Worm (Caenorhabditis elegans): ENCODE measurements around the gene pld-1.

Gene pld-1

DNA sequence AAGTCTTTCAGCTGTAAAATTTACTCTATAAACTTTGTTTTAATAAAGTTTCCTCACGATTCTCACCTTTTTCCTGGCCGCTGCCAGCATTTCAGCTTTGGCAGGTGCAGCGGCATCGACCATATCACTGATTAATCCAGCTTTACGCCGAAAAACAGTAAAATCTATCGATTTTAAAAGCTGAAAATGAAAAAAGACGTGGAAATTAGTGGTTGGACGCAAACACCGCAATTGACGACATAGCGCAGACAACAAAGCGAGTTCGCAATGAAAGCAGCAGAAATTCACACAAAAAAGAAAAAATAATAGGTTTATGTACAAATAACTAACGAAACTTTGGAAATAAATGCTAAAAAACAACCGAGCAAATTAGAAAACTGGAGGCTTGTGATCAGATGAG, 51.6 kb downstream of the pld-1 start, which contains the start of gene golg-2:
Gene golg-2 (minus strand): TSS at position 180 of the 400 bp plus-strand sequence.
- TF ChIP-seq elt-2 (tag; optimal IDR thresholded peaks at IDR 0.05) (peak; percentile 45), unc-42 (tag; optimal IDR thresholded peaks at IDR 0.05) (no peak), nfya-1 (tag; optimal IDR thresholded peaks at IDR 0.05) (no peak), dmd-4 (tag; optimal IDR thresholded peaks at IDR 0.05; ENCODE audit: borderline replicate concordance) (no peak), sdc-2 (tag; optimal IDR thresholded peaks at IDR 0.05) (no peak), zip-5 (tag; optimal IDR thresholded peaks at IDR 0.05) (no peak), nhr-232 (tag; optimal IDR thresholded peaks at IDR 0.05) (no peak)

DNA sequence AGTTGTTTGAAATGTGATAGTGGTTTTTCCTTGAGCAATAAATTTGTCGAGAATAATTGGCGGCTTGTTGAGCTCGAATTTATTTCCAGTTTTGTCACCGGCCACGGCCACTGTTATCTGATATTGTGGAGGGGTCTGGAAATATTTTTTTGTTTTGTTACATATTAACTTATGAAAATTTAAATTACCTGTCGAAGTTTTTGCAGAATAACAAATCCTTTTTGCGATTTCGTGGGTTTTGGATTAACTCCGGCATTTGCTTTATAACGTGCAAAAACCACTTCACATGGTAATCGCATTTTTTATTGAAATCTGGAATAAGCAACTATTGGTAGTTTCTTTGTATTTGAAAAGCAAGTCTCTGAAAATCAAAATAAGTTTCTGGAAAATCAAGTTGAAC, 55.4 kb downstream of the pld-1 start, which contains the start of gene lrr-1:
Gene lrr-1 (minus strand): TSS at position 312 of the 400 bp plus-strand sequence.
- TF ChIP-seq nhr-232 (tag; optimal IDR thresholded peaks at IDR 0.05) (no peak), hlh-6 (tag; optimal IDR thresholded peaks at IDR 0.05) (no peak), dmd-4 (tag; optimal IDR thresholded peaks at IDR 0.05; ENCODE audit: borderline replicate concordance) (no peak), hlh-8 (tag; optimal IDR thresholded peaks at IDR 0.05) (no peak), ceh-2 (tag; optimal IDR thresholded peaks at IDR 0.05) (no peak), pag-3 (tag; optimal IDR thresholded peaks at IDR 0.05; ENCODE audit: borderline replicate concordance) (no peak), tbx-7 (tag; optimal IDR thresholded peaks at IDR 0.05) (no peak), odd-2 (tag; optimal IDR thresholded peaks at IDR 0.05) (no peak), unc-86 (tag; optimal IDR thresholded peaks at IDR 0.05) (no peak), ceh-22 (tag; optimal IDR thresholded peaks at IDR 0.05) (no peak), pqm-1 (tag; optimal IDR thresholded peaks at IDR 0.05) (no peak), lin-11 (tag; optimal IDR thresholded peaks at IDR 0.05) (no peak), zip-5 (tag; optimal IDR thresholded peaks at IDR 0.05) (no peak), K09A11.1 (tag; optimal IDR thresholded peaks at IDR 0.05; ENCODE audit: insufficient read depth) (no peak), Y22D7AL.16 (tag; optimal IDR thresholded peaks at IDR 0.05) (no peak), hlh-13 (GFP tag; optimal IDR thresholded peaks at IDR 0.05) (no peak), sox-4 (tag; optimal IDR thresholded peaks at IDR 0.05) (no peak)

DNA sequence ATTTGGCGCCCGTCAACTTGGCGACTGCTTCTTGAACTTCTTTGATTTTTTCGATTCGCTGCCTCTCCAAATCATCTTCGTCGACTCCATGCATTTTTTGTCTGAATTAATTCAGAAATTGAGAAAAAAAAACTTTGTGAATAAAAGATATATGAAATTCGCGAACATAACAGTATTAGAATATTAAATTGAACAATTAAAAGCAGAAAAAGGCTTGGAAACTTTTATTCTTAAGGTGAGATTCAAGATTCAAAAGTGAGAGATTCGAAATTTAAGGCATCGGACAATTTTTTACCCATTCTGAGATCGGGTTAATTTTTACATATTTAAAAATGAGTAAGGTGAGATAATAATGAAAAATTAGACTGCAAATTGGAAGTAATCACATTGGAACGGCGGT, 57.6 kb downstream of the pld-1 start, which contains the start of gene F33G12.3:
Gene F33G12.3 (minus strand): TSS at position 101 of the 400 bp plus-strand sequence.
- TF ChIP-seq ceh-6 (GFP tag; optimal IDR thresholded peaks at IDR 0.05) (no peak), fkh-6 (tag; optimal IDR thresholded peaks at IDR 0.05) (no peak), fkh-10 (GFP tag; optimal IDR thresholded peaks at IDR 0.05) (no peak), nhr-11 (tag; optimal IDR thresholded peaks at IDR 0.05) (no peak), lim-6 (tag; optimal IDR thresholded peaks at IDR 0.05) (no peak), ceh-19 (GFP tag; optimal IDR thresholded peaks at IDR 0.05) (no peak), pax-1 (tag; optimal IDR thresholded peaks at IDR 0.05) (no peak), ceh-14 (tag; optimal IDR thresholded peaks at IDR 0.05) (no peak), Y22D7AL.16 (tag; optimal IDR thresholded peaks at IDR 0.05) (no peak), mec-3 (tag; optimal IDR thresholded peaks at IDR 0.05; ENCODE audit: borderline replicate concordance) (no peak), pros-1 (tag; optimal IDR thresholded peaks at IDR 0.05) (no peak), ztf-16 (tag; optimal IDR thresholded peaks at IDR 0.05) (no peak), unc-55 (GFP tag; optimal IDR thresholded peaks at IDR 0.05) (no peak), lin-11 (tag; optimal IDR thresholded peaks at IDR 0.05) (no peak)
